Fruit fly (Drosophila melanogaster): Measurements from ENCODE around the gene CG17129.

CG17129 gene

dm6 chr3L:642865-643738, 37.0 kb downstream of the CG17129 start (continued):
- TF ChIP-seq Stat92E (GFP tag; optimal IDR thresholded peaks at IDR 0.05): peak in 1 of 3 experiments; percentile 68
- peak; percentile 12 for TF ChIP-seq NC2α (GFP tag; optimal IDR thresholded peaks at IDR 0.05)
- TF ChIP-seq Adf1 (GFP tag; IDR thresholded peaks at IDR 0.05): peak; percentile 37; the same call in 1 of the 2 replicates
- peak; percentile 5; the same call in 1 of the 2 replicates for TF ChIP-seq NFAT (GFP tag; IDR thresholded peaks at IDR 0.05)
- peak; percentile 19 for TF ChIP-seq tup (GFP tag; optimal IDR thresholded peaks at IDR 0.05)
- 0 out of 3 replicates have a peak, but pooled peaks have one; percentile 24 for TF ChIP-seq zen2 (GFP tag; IDR thresholded peaks at IDR 0.05; ENCODE audit: partially characterized antibody)
- peak; percentile 81 for TF ChIP-seq CG34376 (GFP tag; optimal IDR thresholded peaks at IDR 0.05)
- TF ChIP-seq CG8478 (optimal IDR thresholded peaks at IDR 0.05): no peak
- TF ChIP-seq emc (GFP tag; optimal IDR thresholded peaks at IDR 0.05): no peak
- TF ChIP-seq Elba2 (GFP tag; optimal IDR thresholded peaks at IDR 0.05): no peak
- no peak for TF ChIP-seq Ets97D (GFP tag; optimal IDR thresholded peaks at IDR 0.05)
- TF ChIP-seq sd (tag; optimal IDR thresholded peaks at IDR 0.05): peak; percentile 100
- no peak for TF ChIP-seq chif (GFP tag; optimal IDR thresholded peaks at IDR 0.05)
- TF ChIP-seq esg (GFP tag; conservative IDR thresholded peaks at IDR 0.05): no peak
- TF ChIP-seq zfh1 (GFP tag; IDR thresholded peaks at IDR 0.05): peak; percentile 40; the same call in 1 of the 3 replicates
- TF ChIP-seq CG18619 (GFP tag; optimal IDR thresholded peaks at IDR 0.05): peak; percentile 27
- no peak for TF ChIP-seq scrt (GFP tag; optimal IDR thresholded peaks at IDR 0.05)
- TF ChIP-seq danr (GFP tag; IDR thresholded peaks at IDR 0.05): no peak
- no peak for TF ChIP-seq Hsf (GFP tag; optimal IDR thresholded peaks at IDR 0.05)
- TF ChIP-seq Spps (tag; optimal IDR thresholded peaks at IDR 0.05): no peak
- TF ChIP-seq bbx (GFP tag; IDR thresholded peaks at IDR 0.05; ENCODE audit: partially characterized antibody): 0 out of 2 replicates have a peak, but pooled peaks have one; percentile 9
- no peak for TF ChIP-seq CG32767 (GFP tag; IDR thresholded peaks at IDR 0.05)
- peak; percentile 6 for TF ChIP-seq unpg (GFP tag; optimal IDR thresholded peaks at IDR 0.05)
- no peak for TF ChIP-seq CG2120 (GFP tag; optimal IDR thresholded peaks at IDR 0.05)
- no peak for TF ChIP-seq H2.0 (GFP tag; IDR thresholded peaks at IDR 0.05)
- peak; percentile 82 for TF ChIP-seq sug (tag; optimal IDR thresholded peaks at IDR 0.05)
- peak; percentile 7 for TF ChIP-seq pfk (GFP tag; optimal IDR thresholded peaks at IDR 0.05)
- peak; percentile 0 for TF ChIP-seq CG4707 (GFP tag; optimal IDR thresholded peaks at IDR 0.05)
- peak in 1 of 2 experiments; percentile 96 for TF ChIP-seq Pdp1 (GFP tag; optimal IDR thresholded peaks at IDR 0.05)
- peak; percentile 24 for TF ChIP-seq Meics (GFP tag; optimal IDR thresholded peaks at IDR 0.05)
- peak; percentile 22 for TF ChIP-seq CG14965 (GFP tag; optimal IDR thresholded peaks at IDR 0.05; ENCODE audit: borderline replicate concordance)
- peak; percentile 85 for TF ChIP-seq Deaf1 (tag; optimal IDR thresholded peaks at IDR 0.05)
- TF ChIP-seq lov (optimal IDR thresholded peaks at IDR 0.05): no peak
- peak; percentile 40; the same call in 1 of the 3 replicates for TF ChIP-seq lov (GFP tag; IDR thresholded peaks at IDR 0.05)
- peak; percentile 35 for TF ChIP-seq Side (GFP tag; optimal IDR thresholded peaks at IDR 0.05)
- peak; percentile 42 for TF ChIP-seq HLHmδ (GFP tag; optimal IDR thresholded peaks at IDR 0.05)
- TF ChIP-seq CG17802 (tag; optimal IDR thresholded peaks at IDR 0.05): no peak
- peak; percentile 45 for TF ChIP-seq Vsx1 (GFP tag; optimal IDR thresholded peaks at IDR 0.05)
- no peak for TF ChIP-seq CG34422 (GFP tag; IDR thresholded peaks at IDR 0.05)
- peak; percentile 25 for TF ChIP-seq Bdp1 (GFP tag; optimal IDR thresholded peaks at IDR 0.05)
- 0 out of 2 replicates have a peak, but pooled peaks have one; percentile 33 for TF ChIP-seq E2f2 (GFP tag; IDR thresholded peaks at IDR 0.05)
- peak; percentile 32 for TF ChIP-seq CG15601 (tag; optimal IDR thresholded peaks at IDR 0.05)
- no peak for TF ChIP-seq yki (optimal IDR thresholded peaks at IDR 0.05)
- TF ChIP-seq CG10543 (GFP tag; optimal IDR thresholded peaks at IDR 0.05): peak; percentile 90
- TF ChIP-seq CG3163 (GFP tag; optimal IDR thresholded peaks at IDR 0.05): peak; percentile 18
- TF ChIP-seq CG17385 (GFP tag; optimal IDR thresholded peaks at IDR 0.05): peak; percentile 34
- TF ChIP-seq da (GFP tag; optimal IDR thresholded peaks at IDR 0.05): peak; percentile 26
- peak; percentile 58 for TF ChIP-seq Camta (GFP tag; optimal IDR thresholded peaks at IDR 0.05)
- 0 out of 2 replicates have a peak, but pooled peaks have one; percentile 4 for TF ChIP-seq peb (GFP tag; IDR thresholded peaks at IDR 0.05)
